Fruit fly (Drosophila melanogaster): ENCODE results near the gene CG32024.

The CG32024 gene

DNA sequence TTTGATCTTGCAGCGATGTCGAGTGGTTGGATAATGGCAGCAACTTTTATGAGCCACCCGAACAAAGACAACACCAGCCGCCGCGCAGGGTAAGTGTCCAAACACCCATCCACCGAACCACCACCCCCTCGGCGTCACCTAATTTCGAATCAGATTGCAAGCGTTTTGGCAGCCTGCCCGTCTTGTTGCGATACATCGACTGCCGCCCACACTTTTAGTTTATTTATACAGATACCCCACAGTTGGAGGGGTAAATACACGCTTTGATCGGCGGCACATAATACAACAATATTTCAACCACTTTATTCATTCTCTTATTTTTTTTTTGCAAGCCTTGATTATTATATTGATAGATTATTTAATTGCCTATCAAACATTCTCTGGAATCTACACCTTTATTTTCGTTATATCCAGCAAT, 44.4 kb upstream of the CG32024 start (continued):
- no peak for TF ChIP-seq CG10274 (GFP tag; optimal IDR thresholded peaks at IDR 0.05)
- no peak for TF ChIP-seq NC2β (GFP tag; optimal IDR thresholded peaks at IDR 0.05)
- no peak for TF ChIP-seq CG4854 (GFP tag; optimal IDR thresholded peaks at IDR 0.05)
- no peak for TF ChIP-seq CG18764 (GFP tag; optimal IDR thresholded peaks at IDR 0.05)
- TF ChIP-seq az2 (GFP tag; optimal IDR thresholded peaks at IDR 0.05): peak; percentile 12
- no peak for TF ChIP-seq kni (GFP tag; optimal IDR thresholded peaks at IDR 0.05)
- no peak for TF ChIP-seq CG4282 (GFP tag; optimal IDR thresholded peaks at IDR 0.05)
- TF ChIP-seq sc (optimal IDR thresholded peaks at IDR 0.05): no peak
- no peak for TF ChIP-seq sc (GFP tag; optimal IDR thresholded peaks at IDR 0.05)
- TF ChIP-seq Ravus (GFP tag; IDR thresholded peaks at IDR 0.05): no peak
- peak; percentile 47 for TF ChIP-seq CG18619 (GFP tag; optimal IDR thresholded peaks at IDR 0.05)
- no peak for TF ChIP-seq CG8089 (GFP tag; optimal IDR thresholded peaks at IDR 0.05)
- TF ChIP-seq cg (GFP tag; optimal IDR thresholded peaks at IDR 0.05): no peak
- peak; percentile 56; the same call in 1 of the 3 replicates for TF ChIP-seq H15 (GFP tag; IDR thresholded peaks at IDR 0.05)
- TF ChIP-seq HmgD (GFP tag; optimal IDR thresholded peaks at IDR 0.05): no peak
- no peak for TF ChIP-seq Bteb2 (GFP tag; optimal IDR thresholded peaks at IDR 0.05)
- no peak for TF ChIP-seq Dp (GFP tag; optimal IDR thresholded peaks at IDR 0.05)
- TF ChIP-seq CG14014 (GFP tag; IDR thresholded peaks at IDR 0.05): peak; percentile 54; the same call in 1 of the 2 replicates
- 0 out of 2 replicates have a peak, but pooled peaks have one; percentile 23 for TF ChIP-seq CG7372 (GFP tag; IDR thresholded peaks at IDR 0.05)
- TF ChIP-seq CG17829 (tag; optimal IDR thresholded peaks at IDR 0.05): no peak
- no peak for TF ChIP-seq CG12236 (GFP tag; optimal IDR thresholded peaks at IDR 0.05)
- TF ChIP-seq gcm2 (GFP tag; optimal IDR thresholded peaks at IDR 0.05): no peak
- TF ChIP-seq Fer3 (tag; optimal IDR thresholded peaks at IDR 0.05): peak; percentile 34
- TF ChIP-seq dm (GFP tag; optimal IDR thresholded peaks at IDR 0.05): peak; percentile 5
- TF ChIP-seq CG3847 (GFP tag; IDR thresholded peaks at IDR 0.05): peak; percentile 51; the same call in 1 of the 2 replicates
- no peak for TF ChIP-seq CG10431 (GFP tag; optimal IDR thresholded peaks at IDR 0.05)
- no peak for TF ChIP-seq Hmx (GFP tag; optimal IDR thresholded peaks at IDR 0.05)
- no peak for TF ChIP-seq CG4707 (GFP tag; optimal IDR thresholded peaks at IDR 0.05)
- TF ChIP-seq CG9932 (GFP tag; IDR thresholded peaks at IDR 0.05): peak; percentile 64
- TF ChIP-seq tx (GFP tag; optimal IDR thresholded peaks at IDR 0.05): no peak
- peak; percentile 54; the same call in 1 of the 3 replicates for TF ChIP-seq CG17361 (GFP tag; IDR thresholded peaks at IDR 0.05)
- no peak; the same call in 1 of the 2 replicates for TF ChIP-seq chm (GFP tag; IDR thresholded peaks at IDR 0.05)

DNA sequence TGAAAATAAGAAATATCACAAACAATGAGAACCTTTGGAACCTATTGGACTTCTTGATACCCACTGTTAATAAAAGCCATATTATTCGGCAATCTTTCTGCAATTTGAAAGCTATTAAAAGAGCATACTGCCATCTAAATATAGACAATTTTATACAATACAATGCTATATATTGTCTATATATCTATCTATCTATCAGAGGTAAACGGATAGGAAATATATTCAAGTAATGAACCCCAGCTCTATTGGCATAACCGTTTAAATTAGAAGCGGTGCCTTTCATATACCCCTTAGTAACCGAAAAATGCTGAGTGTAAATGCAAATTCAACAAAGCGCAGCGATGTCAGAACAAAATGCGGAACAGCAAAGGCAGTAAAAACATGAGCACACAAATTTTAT, 43.6 kb upstream of the CG32024 start:
- TF ChIP-seq Xbp1 (GFP tag; optimal IDR thresholded peaks at IDR 0.05) (no peak), CG7745 (tag; optimal IDR thresholded peaks at IDR 0.05) (no peak), dan (GFP tag; IDR thresholded peaks at IDR 0.05) (no peak)

DNA sequence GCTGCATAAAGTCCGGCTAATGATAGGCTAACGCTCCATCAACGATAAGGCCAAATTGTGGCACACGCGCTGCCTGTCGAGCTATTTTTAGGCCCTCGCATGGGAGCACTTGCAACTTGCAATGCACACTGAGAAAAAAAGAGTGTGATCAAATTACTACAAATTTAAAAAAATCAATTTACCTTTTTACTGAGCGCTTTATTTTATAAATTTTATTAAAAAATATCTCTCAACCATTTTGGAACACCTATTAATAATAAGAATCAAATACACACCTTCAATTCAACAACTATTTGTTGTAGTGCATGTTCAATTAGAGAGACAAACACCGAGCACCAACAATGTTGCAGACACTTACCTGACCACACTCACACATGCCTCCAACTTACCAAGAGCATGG, 41.9 kb upstream of the CG32024 start:
- TF ChIP-seq CG34422 (GFP tag; IDR thresholded peaks at IDR 0.05) (no peak; the same call in 1 of the 3 replicates), onecut (GFP tag; IDR thresholded peaks at IDR 0.05) (no peak; the same call in 1 of the 2 replicates), zfh2 (GFP tag; optimal IDR thresholded peaks at IDR 0.05) (no peak), hth (optimal IDR thresholded peaks at IDR 0.05) (no peak), YL-1 (GFP tag; optimal IDR thresholded peaks at IDR 0.05) (no peak), slou (GFP tag; optimal IDR thresholded peaks at IDR 0.05) (no peak), nerfin-2 (GFP tag; IDR thresholded peaks at IDR 0.05; ENCODE audit: partially characterized antibody) (no peak), zfh1 (GFP tag; IDR thresholded peaks at IDR 0.05) (peak; percentile 74), C15 (GFP tag; IDR thresholded peaks at IDR 0.05) (no peak), CG11723 (GFP tag; optimal IDR thresholded peaks at IDR 0.05) (no peak), CG10321 (GFP tag; IDR thresholded peaks at IDR 0.05) (no peak), sc (optimal IDR thresholded peaks at IDR 0.05) (no peak), sc (GFP tag; optimal IDR thresholded peaks at IDR 0.05) (no peak), ap (GFP tag; IDR thresholded peaks at IDR 0.05) (peak; percentile 67), Vsx1 (GFP tag; optimal IDR thresholded peaks at IDR 0.05) (no peak), Antp (GFP tag; optimal IDR thresholded peaks at IDR 0.05) (no peak), CG9797 (GFP tag; optimal IDR thresholded peaks at IDR 0.05) (no peak), gro (GFP tag; optimal IDR thresholded peaks at IDR 0.05) (no peak), CG4282 (GFP tag; optimal IDR thresholded peaks at IDR 0.05) (no peak), kay (GFP tag; optimal IDR thresholded peaks at IDR 0.05) (no peak)

Data from whole organism, embryonic.